Worm (Caenorhabditis elegans) whole organism, L4/young adult: Measurements from ENCODE around the gene smim-14.

ENCODE experiments used
- W03F9.2 ChIP-seq: fragments of 150-350 bp; optimal IDR thresholded peaks from 2 replicates; lab custom pipeline; 2014; ENCODE audit warnings: missing biosample characterization, missing genetic modification characterization
- dao-5 ChIP-seq: sonication (generic microtip); optimal IDR thresholded peaks from 2 replicates; lab custom pipeline; 2016; ENCODE audit warnings: missing genotype, missing genetic modification characterization, moderate library complexity, missing compliant biosample characterization
- him-1 ChIP-seq: sonication (generic microtip); optimal IDR thresholded peaks from 2 replicates; lab custom pipeline; 2016; ENCODE audit warnings: missing genotype, missing genetic modification reagents, missing genetic modification characterization, missing compliant biosample characterization

The smim-14 gene

DNA sequence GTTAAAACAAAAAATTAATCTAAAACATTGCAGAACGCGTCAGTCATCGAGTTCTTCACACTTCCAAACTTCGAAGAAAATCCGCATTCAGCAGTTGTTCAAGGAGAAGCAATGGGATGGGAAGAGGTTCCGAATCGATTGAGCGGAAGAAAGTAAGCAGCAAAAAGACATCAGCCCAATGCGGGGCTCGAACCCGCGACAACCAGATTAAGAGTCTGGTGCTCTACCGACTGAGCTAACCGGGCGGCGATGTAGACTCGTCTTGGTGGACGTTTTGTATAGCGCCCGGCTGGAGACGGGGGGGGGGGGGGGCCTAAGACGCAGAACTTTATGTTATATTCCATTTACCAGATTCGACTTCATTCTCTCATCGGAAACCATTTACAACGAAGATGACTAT, 42.8 kb downstream of the smim-14 start:
- TF ChIP-seq dao-5 (tag; lab: Kevin White, UChicago): no peak
- no peak for TF ChIP-seq him-1 (tag; lab: Kevin White, UChicago)
- no peak for TF ChIP-seq W03F9.2

DNA sequence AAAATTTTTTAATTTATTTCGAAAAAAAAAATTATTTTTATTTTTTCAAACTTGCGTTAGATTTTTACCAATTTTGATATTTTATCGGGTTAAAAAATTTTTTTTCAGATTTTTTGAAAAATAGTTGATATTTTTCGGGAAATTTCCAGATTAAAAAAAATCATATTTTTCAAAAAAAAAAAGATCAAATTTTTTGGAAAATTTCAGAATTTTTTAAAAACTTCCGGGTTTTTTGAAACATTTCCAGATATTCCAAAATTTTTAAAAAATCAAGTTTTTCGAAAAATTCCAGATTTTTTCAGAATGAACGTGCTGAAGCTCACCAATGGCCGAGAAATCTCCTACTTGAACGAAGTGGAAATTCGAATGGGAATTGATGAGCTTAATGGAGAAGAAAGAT, 44.1 kb downstream of the smim-14 start, which contains the start of gene metl-18:
Gene metl-18, plus strand, starts transcription at position 301 of the 400 bp plus-strand sequence.
- no peak for TF ChIP-seq W03F9.2
- TF ChIP-seq dao-5 (tag; lab: Kevin White, UChicago): no peak
- TF ChIP-seq him-1 (tag; lab: Kevin White, UChicago): no peak

- no peak for TF ChIP-seq dao-5 (tag; lab: Kevin White, UChicago)
- TF ChIP-seq W03F9.2: no peak
- TF ChIP-seq him-1 (tag; lab: Kevin White, UChicago): no peak
Observed at ce11 chrIII:3423924-3424323, 45.6 kb downstream of the smim-14 start.

- TF ChIP-seq him-1 (tag; lab: Kevin White, UChicago) (no peak), W03F9.2 (no peak), dao-5 (tag; lab: Kevin White, UChicago) (no peak)
Observed at ce11 chrIII:3418906-3419305, 50.6 kb downstream of the smim-14 start.
